Fruit fly (Drosophila melanogaster) whole organism, wandering third instar larva: Measurements from ENCODE around the gene Zip89B.

Experiments used
- Abd-B ChIP-seq: fragments of >200 bp; optimal IDR thresholded peaks from 2 replicates; lab custom pipeline; 2017; ENCODE audit warnings: missing biosample characterization, missing genetic modification characterization
- CG32264 ChIP-seq: fragments of 200-800 bp; sonication (Bioruptor generic); optimal IDR thresholded peaks from 2 replicates; lab custom pipeline; 2016; ENCODE audit warnings: missing biosample characterization, missing genetic modification characterization
- CG9705 ChIP-seq: fragments of 200-800 bp; sonication (Bioruptor generic); optimal IDR thresholded peaks from 2 replicates; lab custom pipeline; 2018; ENCODE audit warnings: missing biosample characterization, mild to moderate bottlenecking, missing genetic modification characterization
- CrebA ChIP-seq: fragments of 200-800 bp; sonication (Bioruptor generic); optimal IDR thresholded peaks from 2 replicates; lab custom pipeline; 2016; ENCODE audit warnings: missing biosample characterization, mild to moderate bottlenecking, missing genetic modification characterization, borderline replicate concordance
- Dif ChIP-seq: fragments of 200-275, 200-300 bp; sonication (Bioruptor generic); optimal IDR thresholded peaks from 2 replicates; lab custom pipeline; 2018; ENCODE audit warnings: missing biosample characterization, missing genetic modification characterization; ENCODE audit not compliant: partially characterized antibody
- HLH106 ChIP-seq: fragments of 200-800 bp; optimal IDR thresholded peaks from 3 replicates; lab custom pipeline; 2019; ENCODE audit warnings: missing biosample characterization, mild to moderate bottlenecking, missing genetic modification characterization, moderate library complexity
- Hnf4 ChIP-seq: fragments of 200-800 bp; sonication (Bioruptor generic); optimal IDR thresholded peaks from 2 replicates; lab custom pipeline; 2016; ENCODE audit warnings: missing biosample characterization, mild to moderate bottlenecking, missing genetic modification characterization
- Hr78 ChIP-seq: fragments of >200 bp; optimal IDR thresholded peaks from 2 replicates; lab custom pipeline; 2017; ENCODE audit warnings: missing biosample characterization, missing genetic modification characterization
- Hr83 ChIP-seq: fragments of 200-300 bp; sonication (Bioruptor generic); optimal IDR thresholded peaks from 2 replicates; lab custom pipeline; 2016; ENCODE audit warnings: missing biosample characterization, mild to moderate bottlenecking, missing genetic modification characterization, moderate library complexity; ENCODE audit not compliant: poor library complexity, severe bottlenecking
- Jra ChIP-seq: sonication (Bioruptor generic); optimal IDR thresholded peaks from 2 replicates; lab custom pipeline; 2016; ENCODE audit warnings: missing biosample characterization, missing genetic modification characterization
- Mio ChIP-seq: sonication (Bioruptor generic); optimal IDR thresholded peaks from 2 replicates; lab custom pipeline; 2016; ENCODE audit warnings: missing biosample characterization, missing genetic modification characterization
- Myc ChIP-seq: fragments of >200 bp; optimal IDR thresholded peaks from 2 replicates; lab custom pipeline; 2017
- N ChIP-seq: fragments of >200 bp; optimal IDR thresholded peaks from 2 replicates; lab custom pipeline; 2018; ENCODE audit warnings: missing biosample characterization, missing external identifiers, missing genetic modification characterization
- OdsH ChIP-seq: fragments of 200-800 bp; sonication (Bioruptor generic); optimal IDR thresholded peaks from 2 replicates; lab custom pipeline; 2016; ENCODE audit warnings: missing biosample characterization, mild to moderate bottlenecking, missing genetic modification characterization
- Rel ChIP-seq, 2 experiments: fragments of 200-800 bp; sonication (Bioruptor generic) in 1 of 2; optimal IDR thresholded peaks; 2 replicates in 1 of 2; 3 replicates in 1 of 2; lab custom pipeline; 2016 to 2019; ENCODE audit warnings: mild to moderate bottlenecking in 2 of 2, missing biosample characterization in 2 of 2, missing genetic modification characterization in 2 of 2, moderate library complexity in 1 of 2
- Vsx2 ChIP-seq: fragments of 200-300, 225-300 bp; sonication (Bioruptor generic); optimal IDR thresholded peaks from 2 replicates; lab custom pipeline; 2018; ENCODE audit warnings: missing biosample characterization, missing genetic modification characterization; ENCODE audit not compliant: partially characterized antibody
- br ChIP-seq: fragments of 200-800 bp; sonication (Bioruptor generic); optimal IDR thresholded peaks from 2 replicates; lab custom pipeline; 2016; ENCODE audit warnings: missing biosample characterization, missing genetic modification characterization
- dl ChIP-seq, 2 experiments: fragments of 175-275, 200-275 bp in 1 of 2; fragments of 200-275 bp in 1 of 2; sonication (Bioruptor generic); optimal IDR thresholded peaks; lab custom pipeline; 2018; ENCODE audit warnings: mild to moderate bottlenecking in 2 of 2, missing biosample characterization in 2 of 2, missing genetic modification characterization in 2 of 2, moderate library complexity in 2 of 2; ENCODE audit not compliant: partially characterized antibody in 2 of 2, insufficient read depth in 1 of 2
- dmrt93B ChIP-seq: fragments of 200-800 bp; sonication (Bioruptor generic); optimal IDR thresholded peaks from 2 replicates; lab custom pipeline; 2018; ENCODE audit warnings: missing biosample characterization, mild to moderate bottlenecking, missing genetic modification characterization
- dsf ChIP-seq: sonication (Bioruptor generic); optimal IDR thresholded peaks from 2 replicates; lab custom pipeline; 2016; ENCODE audit warnings: missing biosample characterization, missing genetic modification characterization, borderline replicate concordance
- ey ChIP-seq: fragments of 200-800 bp; sonication (Bioruptor generic); optimal IDR thresholded peaks from 2 replicates; lab custom pipeline; 2016; ENCODE audit warnings: missing biosample characterization, missing genetic modification characterization
- foxo ChIP-seq, 2 experiments: fragments of 200-800 bp; sonication (Bioruptor generic); optimal IDR thresholded peaks; 2 replicates in 1 of 2; 3 replicates in 1 of 2; lab custom pipeline; 2016 to 2017; ENCODE audit warnings: missing biosample characterization in 2 of 2, missing genetic modification characterization in 2 of 2
- fru ChIP-seq: fragments of 200-800 bp; sonication (Bioruptor generic); optimal IDR thresholded peaks from 3 replicates; lab custom pipeline; 2016; ENCODE audit warnings: missing biosample characterization, mild to moderate bottlenecking, missing genetic modification characterization
- h ChIP-seq: fragments of 200-800 bp; sonication (Bioruptor generic); optimal IDR thresholded peaks from 3 replicates; lab custom pipeline; 2016; ENCODE audit warnings: missing biosample characterization, mild to moderate bottlenecking, missing genetic modification characterization
- pan ChIP-seq: fragments of >200 bp; optimal IDR thresholded peaks from 2 replicates; lab custom pipeline; 2017
- psq ChIP-seq: fragments of 200-800 bp; sonication (Bioruptor generic); optimal IDR thresholded peaks from 3 replicates; lab custom pipeline; 2017; ENCODE audit warnings: missing biosample characterization, mild to moderate bottlenecking, missing genetic modification characterization, moderate library complexity
- rgr ChIP-seq: fragments of 200-800 bp; sonication (Bioruptor generic); optimal IDR thresholded peaks from 3 replicates; lab custom pipeline; 2016; ENCODE audit warnings: missing biosample characterization, mild to moderate bottlenecking, missing genetic modification characterization
- sage ChIP-seq: fragments of 200-800 bp; sonication (Bioruptor generic); optimal IDR thresholded peaks from 2 replicates; lab custom pipeline; 2016; ENCODE audit warnings: missing biosample characterization, mild to moderate bottlenecking, missing genetic modification characterization
- sv ChIP-seq: fragments of 200-800 bp; sonication (Bioruptor generic); optimal IDR thresholded peaks from 3 replicates; lab custom pipeline; 2016; ENCODE audit warnings: missing biosample characterization, missing genetic modification characterization
- tai ChIP-seq: sonication (Bioruptor generic); optimal IDR thresholded peaks from 2 replicates; lab custom pipeline; 2016; ENCODE audit warnings: missing biosample characterization, missing genetic modification characterization
- usp ChIP-seq: fragments of >200 bp; optimal IDR thresholded peaks from 2 replicates; lab custom pipeline; 2017; ENCODE audit warnings: missing biosample characterization, missing genetic modification characterization
- woc ChIP-seq: sonication (Bioruptor generic); optimal IDR thresholded peaks from 2 replicates; lab custom pipeline; 2016; ENCODE audit warnings: missing biosample characterization, mild to moderate bottlenecking, missing genetic modification characterization

Zip89B gene

dm6 chr3R:16263522-16264305 is 41.8 kb upstream of the Zip89B start, which contains the start of the genes bor and asun (continued):
- TF ChIP-seq rgr (GFP tag; lab: Kevin White, UChicago) (no peak), OdsH (GFP tag; lab: Kevin White, UChicago) (no peak), tai (GFP tag; lab: Kevin White, UChicago) (no peak), Hr83 (peak; percentile 51)

- TF ChIP-seq h (GFP tag; lab: Kevin White, UChicago) (no peak), dmrt93B (GFP tag; lab: Kevin White, UChicago) (no peak), foxo (GFP tag; optimal IDR thresholded peaks at IDR 0.05; lab: Kevin White, UChicago) (no peak), woc (GFP tag; lab: Kevin White, UChicago) (no peak), N (GFP tag; lab: Kevin White, UChicago) (no peak), pan (lab: Kevin White, UChicago) (no peak), psq (GFP tag; lab: Kevin White, UChicago) (no peak), OdsH (GFP tag; lab: Kevin White, UChicago) (no peak)
Observed at dm6 chr3R:16266712-16267111, 38.8 kb upstream of the Zip89B start, which contains the start of gene Mst89B. Gene Mst89B, plus strand, starts transcription at chr3R:16267012.

dm6 chr3R:16272185-16272584 is 33.4 kb upstream of the Zip89B start, which contains the start of the genes Mat89Ba and gish:
Gene Mat89Ba, minus strand, starts transcription at chr3R:16272415.
Gene gish, plus strand, starts transcription at chr3R:16272452.
- no peak for TF ChIP-seq Rel (GFP tag; optimal IDR thresholded peaks at IDR 0.05; lab: Kevin White, UChicago)
- peak; percentile 9 for TF ChIP-seq Rel (tag; optimal IDR thresholded peaks at IDR 0.05; lab: Kevin White, UChicago)
- TF ChIP-seq fru (GFP tag; lab: Kevin White, UChicago), result no peak
- TF ChIP-seq Vsx2 (GFP tag; lab: Kevin White, UChicago), result peak; percentile 11

dm6 chr3R:16272754-16273502 is 32.6 kb upstream of the Zip89B start:
- TF ChIP-seq OdsH (GFP tag; lab: Kevin White, UChicago), result no peak
- no peak for TF ChIP-seq sv (GFP tag; lab: Kevin White, UChicago)
- TF ChIP-seq Hr83, result no peak
- no peak for TF ChIP-seq pan (lab: Kevin White, UChicago)
- no peak for TF ChIP-seq Jra (GFP tag; lab: Kevin White, UChicago)
- TF ChIP-seq ey (GFP tag; lab: Kevin White, UChicago), result no peak
- no peak for TF ChIP-seq dl (GFP tag; optimal IDR thresholded peaks at IDR 0.05; lab: Kevin White, UChicago; ENCODE audit: insufficient read depth in 1 of 2, partially characterized antibody in 2 of 2)
- no peak for TF ChIP-seq Abd-B (GFP tag; lab: Kevin White, UChicago)
- no peak for TF ChIP-seq Myc (lab: Kevin White, UChicago)
- no peak for TF ChIP-seq dmrt93B (GFP tag; lab: Kevin White, UChicago)
- no peak for TF ChIP-seq Mio
- no peak for TF ChIP-seq Dif (GFP tag; lab: Kevin White, UChicago)
- TF ChIP-seq psq (GFP tag; lab: Kevin White, UChicago), result peak; percentile 48
- TF ChIP-seq Rel (GFP tag; optimal IDR thresholded peaks at IDR 0.05; lab: Kevin White, UChicago), result no peak
- TF ChIP-seq Rel (tag; optimal IDR thresholded peaks at IDR 0.05; lab: Kevin White, UChicago), result peak; percentile 13
- TF ChIP-seq rgr (GFP tag; lab: Kevin White, UChicago), result no peak
- TF ChIP-seq fru (GFP tag; lab: Kevin White, UChicago), result no peak
- TF ChIP-seq Vsx2 (GFP tag; lab: Kevin White, UChicago), result peak; percentile 69

dm6 chr3R:16273503-16274131 is 31.9 kb upstream of the Zip89B start:
- TF ChIP-seq CG9705 (GFP tag; lab: Kevin White, UChicago) (no peak), CG32264 (no peak), N (GFP tag; lab: Kevin White, UChicago) (no peak), Myc (lab: Kevin White, UChicago) (no peak), Dif (GFP tag; lab: Kevin White, UChicago) (no peak), br (GFP tag; lab: Kevin White, UChicago) (no peak), CrebA (no peak), dl (GFP tag; optimal IDR thresholded peaks at IDR 0.05; lab: Kevin White, UChicago; ENCODE audit: insufficient read depth in 1 of 2, partially characterized antibody in 2 of 2) (no peak), sage (GFP tag; lab: Kevin White, UChicago) (no peak), usp (GFP tag; lab: Kevin White, UChicago) (no peak), HLH106 (tag; lab: Kevin White, UChicago) (no peak), dsf (GFP tag; lab: Kevin White, UChicago) (no peak), pan (lab: Kevin White, UChicago) (no peak), h (GFP tag; lab: Kevin White, UChicago) (no peak), Hr78 (GFP tag; lab: Kevin White, UChicago) (no peak), Hnf4 (GFP tag; lab: Kevin White, UChicago) (no peak), rgr (GFP tag; lab: Kevin White, UChicago) (no peak)
- TF ChIP-seq, all 38 proteins: peak for 0
